Fruit fly (Drosophila melanogaster): ENCODE data around the gene Afti.

DNA sequence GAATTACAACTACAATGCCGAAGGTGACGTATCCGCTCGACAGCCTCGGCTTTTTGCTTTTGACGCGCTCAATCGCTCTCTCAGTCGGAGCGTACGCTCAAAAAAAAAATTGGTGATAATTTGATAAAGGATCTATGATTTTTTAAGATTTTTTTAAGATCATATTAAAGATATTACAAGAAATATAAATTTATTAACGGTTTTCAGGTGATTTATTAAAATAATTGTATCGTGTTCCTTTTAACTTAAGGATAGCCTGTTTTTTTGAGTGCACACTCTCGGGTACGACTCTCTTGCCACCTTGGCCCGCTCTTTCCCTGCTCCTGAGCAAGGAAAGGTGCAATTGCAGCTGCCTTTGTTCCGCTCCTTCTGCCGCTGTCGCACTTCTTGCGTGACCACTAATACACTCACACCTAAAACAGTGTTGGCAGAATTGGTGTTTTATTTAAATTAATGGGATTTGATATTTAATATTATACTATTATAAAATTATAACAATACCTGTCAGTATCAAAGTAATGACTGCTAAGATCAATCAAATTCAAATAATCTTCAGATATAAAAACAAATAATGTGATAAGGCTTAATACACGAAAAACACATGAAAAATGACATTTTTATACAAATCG lies 48.5 kb downstream of the Afti start:
- TF ChIP-seq br (GFP tag; optimal IDR thresholded peaks at IDR 0.05) = peak; percentile 90
- TF ChIP-seq Dif (GFP tag; optimal IDR thresholded peaks at IDR 0.05; ENCODE audit: partially characterized antibody) = no peak
- peak; percentile 59 for TF ChIP-seq GATAd (GFP tag; optimal IDR thresholded peaks at IDR 0.05)
- TF ChIP-seq sage (GFP tag; optimal IDR thresholded peaks at IDR 0.05) = peak; percentile 93
- no peak for TF ChIP-seq Mio (GFP tag; optimal IDR thresholded peaks at IDR 0.05)
- peak; percentile 95 for TF ChIP-seq rgr (GFP tag; optimal IDR thresholded peaks at IDR 0.05)
- peak; percentile 95 for TF ChIP-seq OdsH (GFP tag; optimal IDR thresholded peaks at IDR 0.05)
- TF ChIP-seq Vsx2 (GFP tag; optimal IDR thresholded peaks at IDR 0.05; ENCODE audit: partially characterized antibody) = no peak
- TF ChIP-seq dmrt93B (GFP tag; optimal IDR thresholded peaks at IDR 0.05) = peak; percentile 82
- TF ChIP-seq dl (GFP tag; optimal IDR thresholded peaks at IDR 0.05; ENCODE audit: insufficient read depth in 1 of 2, partially characterized antibody in 2 of 2) = peak in 1 of 2 experiments; percentile 20
- TF ChIP-seq psq (GFP tag; optimal IDR thresholded peaks at IDR 0.05) = peak; percentile 93
